Fruit fly (Drosophila melanogaster) whole organism, embryonic: ENCODE measurements around the gene SmydA-9.

Experiments
- Adf1 ChIP-seq: fragments of 200-800 bp; sonication (Bioruptor generic); IDR thresholded peaks from 2 replicates; pipeline ENCODE4 v1.3.6; 2022; ENCODE audit warnings: missing biosample characterization, missing genetic modification characterization
- B-H2 ChIP-seq: fragments of 200-800 bp; sonication (Bioruptor generic); optimal IDR thresholded peaks from 2 replicates; lab custom pipeline; 2018; ENCODE audit warnings: missing biosample characterization, mild to moderate bottlenecking, missing genetic modification characterization
- CG10274 ChIP-seq: fragments of 200-800 bp; sonication (Bioruptor generic); optimal IDR thresholded peaks from 3 replicates; lab custom pipeline; 2017; ENCODE audit warnings: missing biosample characterization, mild to moderate bottlenecking, missing genetic modification characterization
- CG10366 ChIP-seq: fragments of 200-800 bp; sonication (Bioruptor generic); IDR thresholded peaks from 2 replicates; pipeline ENCODE4 v1.3.6; 2022; ENCODE audit warnings: missing biosample characterization, missing genetic modification characterization
- CG10959 ChIP-seq: fragments of 200-800 bp; sonication (Bioruptor generic); IDR thresholded peaks from 2 replicates; pipeline ENCODE4 v1.3.6; 2022; ENCODE audit warnings: missing biosample characterization, missing genetic modification characterization
- CG11456 ChIP-seq: fragments of 200-800 bp; sonication (Bioruptor generic); IDR thresholded peaks from 3 replicates; pipeline ENCODE4 v1.3.6; 2022; ENCODE audit warnings: missing biosample characterization, missing genetic modification characterization
- CG13296 ChIP-seq: fragments of 200-800 bp; sonication (Bioruptor generic); optimal IDR thresholded peaks from 3 replicates; lab custom pipeline; 2018; ENCODE audit warnings: missing biosample characterization, mild to moderate bottlenecking, missing genetic modification characterization
- CG13775 ChIP-seq: fragments of 200-800 bp; sonication (Bioruptor generic); optimal IDR thresholded peaks from 3 replicates; lab custom pipeline; 2017; ENCODE audit warnings: missing biosample characterization, mild to moderate bottlenecking, missing genetic modification characterization
- CG1647 ChIP-seq: fragments of 200-800 bp; sonication (Bioruptor generic); optimal IDR thresholded peaks from 3 replicates; lab custom pipeline; 2016; ENCODE audit warnings: missing biosample characterization, missing genetic modification characterization
- CG17359 ChIP-seq: fragments of 200-800 bp; sonication (Bioruptor generic); optimal IDR thresholded peaks from 3 replicates; lab custom pipeline; 2018; ENCODE audit warnings: missing biosample characterization, mild to moderate bottlenecking, missing genetic modification characterization, moderate library complexity
- CG18011 ChIP-seq: fragments of 200-800 bp; sonication (Bioruptor generic); optimal IDR thresholded peaks from 2 replicates; lab custom pipeline; 2017; ENCODE audit warnings: missing biosample characterization, missing genetic modification characterization, mild to moderate bottlenecking, moderate library complexity, missing genotype
- CG18764 ChIP-seq: fragments of 200-800 bp; sonication (Bioruptor generic); optimal IDR thresholded peaks from 3 replicates; lab custom pipeline; 2016; ENCODE audit warnings: missing biosample characterization, missing genetic modification characterization
- CG2889 ChIP-seq: fragments of 200-800 bp; sonication (Bioruptor generic); IDR thresholded peaks from 3 replicates; pipeline ENCODE4 v1.3.6; 2022; ENCODE audit warnings: missing biosample characterization, missing genetic modification characterization
- CG33213 ChIP-seq: fragments of 200-800 bp; sonication (Bioruptor generic); optimal IDR thresholded peaks from 3 replicates; lab custom pipeline; 2016; ENCODE audit warnings: missing biosample characterization, missing genetic modification characterization
- CG3995 ChIP-seq: fragments of 200-800 bp; sonication (Bioruptor generic); optimal IDR thresholded peaks from 3 replicates; lab custom pipeline; 2016; ENCODE audit warnings: missing biosample characterization, missing genetic modification characterization
- CG6254 ChIP-seq: fragments of 200-800 bp; sonication (Bioruptor generic); optimal IDR thresholded peaks from 3 replicates; lab custom pipeline; 2017; ENCODE audit warnings: mild to moderate bottlenecking, missing biosample characterization, missing genetic modification reagents, missing genetic modification characterization
- CG7372 ChIP-seq: fragments of 200-800 bp; sonication (Bioruptor generic); IDR thresholded peaks from 2 replicates; pipeline ENCODE4 v1.3.6; 2022; ENCODE audit warnings: missing biosample characterization, missing genetic modification characterization
- CG7839 ChIP-seq: fragments of 200-800 bp; sonication (Bioruptor generic); optimal IDR thresholded peaks from 3 replicates; lab custom pipeline; 2018; ENCODE audit warnings: missing biosample characterization, mild to moderate bottlenecking, missing genetic modification characterization, moderate library complexity
- CG9932 ChIP-seq: fragments of 200-800 bp; sonication (Bioruptor generic); IDR thresholded peaks from 2 replicates; pipeline ENCODE4 v1.3.6; 2022; ENCODE audit warnings: missing biosample characterization, missing genetic modification characterization
- D19A ChIP-seq: fragments of 200-800 bp; optimal IDR thresholded peaks from 3 replicates; lab custom pipeline; 2019; ENCODE audit warnings: missing biosample characterization, mild to moderate bottlenecking, missing genetic modification characterization, moderate library complexity
- D19B ChIP-seq: fragments of 200-800 bp; sonication (Bioruptor generic); optimal IDR thresholded peaks from 2 replicates; lab custom pipeline; 2017; ENCODE audit warnings: missing biosample characterization, mild to moderate bottlenecking, missing genetic modification characterization
- Doc3 ChIP-seq: fragments of 200-800 bp; sonication (Bioruptor generic); IDR thresholded peaks from 3 replicates; pipeline ENCODE4 v1.3.6; 2022; ENCODE audit warnings: missing biosample characterization, missing genetic modification characterization; ENCODE audit not compliant: partially characterized antibody
- Dref ChIP-seq: fragments of 200-800 bp; sonication (Bioruptor generic); IDR thresholded peaks from 2 replicates; pipeline ENCODE4 v1.3.6; 2022; ENCODE audit warnings: missing biosample characterization, missing genetic modification characterization
- Fer1 ChIP-seq: fragments of 200-800 bp; sonication (Bioruptor generic); optimal IDR thresholded peaks from 2 replicates; lab custom pipeline; 2017; ENCODE audit warnings: missing biosample characterization, mild to moderate bottlenecking, missing genetic modification characterization
- Fer3 ChIP-seq: fragments of 200-800 bp; sonication (Bioruptor generic); optimal IDR thresholded peaks from 2 replicates; lab custom pipeline; 2018; ENCODE audit warnings: missing biosample characterization, mild to moderate bottlenecking, missing genetic modification characterization, moderate library complexity
- Gug ChIP-seq: fragments of 200-800 bp; sonication (Bioruptor generic); IDR thresholded peaks from 4 replicates; pipeline ENCODE4 v1.3.6; 2022; ENCODE audit warnings: missing biosample characterization, missing genetic modification characterization
- Hmr ChIP-seq: fragments of 200-800 bp; sonication (Bioruptor generic); optimal IDR thresholded peaks from 3 replicates; lab custom pipeline; 2017; ENCODE audit warnings: mild to moderate bottlenecking, missing biosample characterization, missing genetic modification reagents, missing genetic modification characterization
- MBD-R2 ChIP-seq: fragments of 200-800 bp; sonication (Bioruptor generic); IDR thresholded peaks from 2 replicates; pipeline ENCODE4 v1.3.6; 2022; ENCODE audit warnings: missing biosample characterization, missing genetic modification characterization
- NK7.1 ChIP-seq: fragments of 200-800 bp; sonication (Bioruptor generic); optimal IDR thresholded peaks from 3 replicates; lab custom pipeline; 2016; ENCODE audit warnings: missing biosample characterization, missing genetic modification characterization
- Neu2 ChIP-seq: fragments of 200-800 bp; sonication (Bioruptor generic); optimal IDR thresholded peaks from 3 replicates; lab custom pipeline; 2016; ENCODE audit warnings: missing biosample characterization, missing genetic modification characterization, borderline replicate concordance
- Rx ChIP-seq: fragments of 200-800 bp; sonication (Bioruptor generic); IDR thresholded peaks from 2 replicates; pipeline ENCODE4 v1.3.6; 2022; ENCODE audit warnings: missing biosample characterization, missing genetic modification characterization
- Ssrp ChIP-seq: fragments of 200-800 bp; sonication (Bioruptor generic); optimal IDR thresholded peaks from 2 replicates; lab custom pipeline; 2018; ENCODE audit warnings: missing biosample characterization, mild to moderate bottlenecking, missing genetic modification characterization, moderate library complexity
- ab ChIP-seq: fragments of 200-800 bp; sonication (Bioruptor generic); optimal IDR thresholded peaks from 2 replicates; lab custom pipeline; 2016; ENCODE audit warnings: missing biosample characterization, missing genetic modification characterization
- bab2 ChIP-seq: fragments of 200-800 bp; sonication (Bioruptor generic); optimal IDR thresholded peaks from 2 replicates; lab custom pipeline; 2016; ENCODE audit warnings: missing biosample characterization, missing genetic modification characterization
- corto ChIP-seq: fragments of 200-800 bp; sonication (Bioruptor generic); optimal IDR thresholded peaks from 2 replicates; lab custom pipeline; 2016; ENCODE audit warnings: missing biosample characterization, mild to moderate bottlenecking, missing genetic modification characterization, moderate library complexity
- dmrt11E ChIP-seq: fragments of 200-800 bp; sonication (Bioruptor generic); optimal IDR thresholded peaks from 3 replicates; lab custom pipeline; 2018; ENCODE audit warnings: missing biosample characterization, mild to moderate bottlenecking, missing genetic modification characterization, moderate library complexity
- eyg ChIP-seq: fragments of 200-800 bp; sonication (Bioruptor generic); optimal IDR thresholded peaks from 3 replicates; lab custom pipeline; 2016; ENCODE audit warnings: missing biosample characterization, missing genetic modification characterization
- fd96Cb ChIP-seq: fragments of 200-800 bp; sonication (Bioruptor generic); optimal IDR thresholded peaks from 2 replicates; lab custom pipeline; 2018; ENCODE audit warnings: missing biosample characterization, mild to moderate bottlenecking, missing genetic modification characterization, moderate library complexity
- grau ChIP-seq: fragments of 200-800 bp; optimal IDR thresholded peaks from 3 replicates; lab custom pipeline; 2019; ENCODE audit warnings: missing biosample characterization, mild to moderate bottlenecking, missing genetic modification characterization, moderate library complexity
- gt ChIP-seq: fragments of 200-800 bp; sonication (Bioruptor generic); IDR thresholded peaks from 2 replicates; pipeline ENCODE4 v1.3.6; 2022; ENCODE audit warnings: missing biosample characterization, missing genetic modification characterization
- kni ChIP-seq: fragments of 200-800 bp; sonication (Bioruptor generic); optimal IDR thresholded peaks from 3 replicates; lab custom pipeline; 2017; ENCODE audit warnings: mild to moderate bottlenecking, missing biosample characterization, missing genetic modification reagents, missing genetic modification characterization
- nom ChIP-seq: fragments of 200-800 bp; sonication (Bioruptor generic); optimal IDR thresholded peaks from 2 replicates; lab custom pipeline; 2017; ENCODE audit warnings: missing biosample characterization, missing genetic modification characterization, mild to moderate bottlenecking, moderate library complexity, missing genetic modification reagents
- rib ChIP-seq: fragments of 200-800 bp; sonication (Bioruptor generic); IDR thresholded peaks from 2 replicates; pipeline ENCODE4 v1.3.6; 2022; ENCODE audit warnings: missing biosample characterization, missing genetic modification characterization
- slou ChIP-seq: fragments of 200-800 bp; sonication (Bioruptor generic); optimal IDR thresholded peaks from 3 replicates; lab custom pipeline; 2016; ENCODE audit warnings: missing biosample characterization, missing genetic modification characterization
- tll ChIP-seq, 2 experiments: fragments of 200-800 bp in 1 of 2; fragments of >200 bp in 1 of 2; sonication (Bioruptor generic) in 1 of 2; optimal IDR thresholded peaks; 2 replicates each; lab custom pipeline; 2017 to 2019; ENCODE audit warnings: missing biosample characterization in 2 of 2, missing genetic modification characterization in 2 of 2, mild to moderate bottlenecking in 1 of 2, moderate library complexity in 1 of 2
- toy ChIP-seq: fragments of 200-800 bp; sonication (Bioruptor generic); IDR thresholded peaks from 2 replicates; pipeline ENCODE4 v1.3.6; 2022; ENCODE audit warnings: missing biosample characterization, missing genetic modification characterization
- trh ChIP-seq: fragments of 200-800 bp; sonication (Bioruptor generic); optimal IDR thresholded peaks from 2 replicates; lab custom pipeline; 2016; ENCODE audit warnings: missing biosample characterization, missing genetic modification characterization
- zfh1 ChIP-seq: fragments of 200-800 bp; sonication (Bioruptor generic); IDR thresholded peaks from 3 replicates; pipeline ENCODE4 v1.3.6; 2022; ENCODE audit warnings: missing biosample characterization, missing genetic modification characterization
- zfh2 ChIP-seq: fragments of 200-800 bp; sonication (Bioruptor generic); optimal IDR thresholded peaks from 2 replicates; lab custom pipeline; 2016; ENCODE audit warnings: missing biosample characterization, missing genetic modification characterization

Gene SmydA-9

DNA sequence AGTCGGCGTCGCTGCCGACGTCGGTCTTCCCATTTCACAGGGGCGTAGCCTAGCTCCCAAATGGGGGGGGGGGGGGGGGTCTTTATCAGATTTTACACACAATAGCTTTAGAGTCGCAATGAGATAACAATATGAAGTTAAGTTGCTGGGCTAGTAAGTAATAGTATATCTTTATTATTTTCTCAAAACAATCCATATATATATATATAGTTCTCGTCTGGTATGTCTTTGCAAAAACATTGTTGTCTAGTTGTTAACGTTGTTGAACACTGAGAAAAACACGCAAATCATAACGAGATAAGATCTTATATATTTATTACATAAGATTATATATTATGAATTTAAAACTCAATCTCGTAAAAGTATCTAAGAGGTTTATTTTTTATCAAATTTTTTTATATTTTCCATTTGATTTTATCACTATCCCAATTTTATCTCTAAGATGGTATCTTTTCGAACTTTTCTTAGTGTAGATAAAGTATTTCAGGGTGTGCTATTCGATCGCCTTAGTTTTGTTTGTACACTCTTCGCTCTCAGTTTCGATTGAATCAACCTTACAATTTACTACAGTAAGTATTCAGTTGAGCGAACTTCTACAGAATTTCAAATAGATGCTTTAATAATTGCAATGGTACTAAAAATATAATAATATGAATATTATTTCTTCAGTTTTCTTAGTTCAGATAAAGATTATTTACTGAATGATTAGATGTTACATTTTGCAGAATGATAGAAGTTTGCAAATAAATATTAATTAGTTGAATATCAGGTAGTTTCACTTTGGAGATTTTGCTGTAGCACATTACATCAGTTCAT is 8.6 kb downstream of the SmydA-9 start (continued):
- TF ChIP-seq gt (GFP tag; lab: Robert Waterston, UW): no peak
- TF ChIP-seq Ssrp (tag; lab: Kevin White, UChicago): no peak
- TF ChIP-seq grau (tag; lab: Kevin White, UChicago): peak; percentile 97
- TF ChIP-seq CG10959 (GFP tag; lab: Robert Waterston, UW): 0 out of 2 replicates have a peak, but pooled peaks have one; percentile 38
- TF ChIP-seq CG13775: peak; percentile 79
- peak; percentile 67 for TF ChIP-seq CG10274 (GFP tag; lab: Kevin White, UChicago)
- peak; percentile 95 for TF ChIP-seq CG9932
- TF ChIP-seq Fer3 (tag; lab: Kevin White, UChicago): peak; percentile 87
- TF ChIP-seq nom (GFP tag; lab: Kevin White, UChicago): no peak
- no peak for TF ChIP-seq CG18764 (GFP tag; lab: Kevin White, UChicago)
- TF ChIP-seq CG3995 (GFP tag; lab: Kevin White, UChicago): no peak
- no peak for TF ChIP-seq kni (GFP tag; lab: Kevin White, UChicago)
- TF ChIP-seq MBD-R2 (GFP tag; lab: Robert Waterston, UW): peak; percentile 65; the same call in 1 of the 2 replicates
- peak; percentile 24 for TF ChIP-seq dmrt11E
- peak; percentile 66; the same call in 2 of the 3 replicates for TF ChIP-seq zfh1 (GFP tag; lab: Robert Waterston, UW)
- peak; percentile 11 for TF ChIP-seq bab2 (GFP tag; lab: Kevin White, UChicago)
- TF ChIP-seq Rx: peak; percentile 63
- peak; percentile 45 for TF ChIP-seq Dref (GFP tag; lab: Robert Waterston, UW)
- TF ChIP-seq rib: peak; percentile 90
- no peak for TF ChIP-seq tll (GFP tag; optimal IDR thresholded peaks at IDR 0.05; lab: Kevin White, UChicago)
- no peak for TF ChIP-seq CG33213 (GFP tag; lab: Kevin White, UChicago)
- no peak for TF ChIP-seq NK7.1
- peak; percentile 39 for TF ChIP-seq fd96Cb
- no peak for TF ChIP-seq Neu2 (GFP tag; lab: Kevin White, UChicago)
- TF ChIP-seq Gug (GFP tag; lab: Robert Waterston, UW): peak; percentile 94
- peak; percentile 77 for TF ChIP-seq CG10366 (GFP tag; lab: Robert Waterston, UW)
- peak; percentile 60 for TF ChIP-seq CG17359
- peak; percentile 63 for TF ChIP-seq CG18011
- peak; percentile 69; the same call in 2 of the 3 replicates for TF ChIP-seq CG2889 (GFP tag; lab: Robert Waterston, UW)
- no peak for TF ChIP-seq Doc3
- TF ChIP-seq corto (GFP tag; lab: Kevin White, UChicago): no peak
- peak; percentile 85 for TF ChIP-seq CG7372 (GFP tag; lab: Robert Waterston, UW)
- TF ChIP-seq eyg (GFP tag; lab: Kevin White, UChicago): no peak
- TF ChIP-seq D19B (GFP tag; lab: Kevin White, UChicago): peak; percentile 73
- TF ChIP-seq CG11456: peak; percentile 97
- TF ChIP-seq zfh2 (GFP tag; lab: Kevin White, UChicago): peak; percentile 40
- peak; percentile 66 for TF ChIP-seq toy (GFP tag; lab: Robert Waterston, UW)
- TF ChIP-seq ab (GFP tag; lab: Kevin White, UChicago): no peak
- no peak for TF ChIP-seq CG1647 (GFP tag; lab: Kevin White, UChicago)
- no peak for TF ChIP-seq trh (GFP tag; lab: Kevin White, UChicago)
- peak; percentile 70 for TF ChIP-seq D19A (tag; lab: Kevin White, UChicago)
- peak; percentile 64 for TF ChIP-seq CG13296 (GFP tag; lab: Kevin White, UChicago)
- TF ChIP-seq B-H2 (GFP tag; lab: Kevin White, UChicago): peak; percentile 83
- TF ChIP-seq CG6254 (GFP tag; lab: Kevin White, UChicago): no peak
- TF ChIP-seq Adf1 (GFP tag; lab: Robert Waterston, UW): peak; percentile 96
- peak; percentile 90 for TF ChIP-seq Hmr (GFP tag; lab: Kevin White, UChicago)
- TF ChIP-seq CG7839 (tag; lab: Kevin White, UChicago): peak; percentile 81
- TF ChIP-seq Fer1 (GFP tag; lab: Kevin White, UChicago): peak; percentile 82
- no peak for TF ChIP-seq slou (GFP tag; lab: Kevin White, UChicago)
